Fruit fly (Drosophila melanogaster) whole organism, prepupa: ENCODE results near the gene lawc.

Experiments used
- Blimp-1 ChIP-seq: fragments of 200-800 bp; sonication (Bioruptor generic); optimal IDR thresholded peaks from 3 replicates; lab custom pipeline; 2017; ENCODE audit warnings: missing biosample characterization, missing genetic modification characterization, mild to moderate bottlenecking, moderate library complexity, missing genetic modification reagents
- CG10631 ChIP-seq: fragments of 200-800 bp; sonication (Bioruptor generic); optimal IDR thresholded peaks from 2 replicates; lab custom pipeline; 2016; ENCODE audit warnings: missing biosample characterization, missing genetic modification characterization
- CG10669 ChIP-seq: fragments of 200-800 bp; sonication (Bioruptor generic); optimal IDR thresholded peaks from 3 replicates; lab custom pipeline; 2018; ENCODE audit warnings: missing biosample characterization, mild to moderate bottlenecking, missing genetic modification characterization, moderate library complexity
- CG11294 ChIP-seq: fragments of 200-800 bp; sonication (Bioruptor generic); IDR thresholded peaks from 2 replicates; pipeline ENCODE4 v1.3.6; 2022; ENCODE audit warnings: missing biosample characterization, missing genetic modification characterization
- CG11902 ChIP-seq: fragments of 200-800 bp; sonication (Bioruptor generic); optimal IDR thresholded peaks from 3 replicates; lab custom pipeline; 2016; ENCODE audit warnings: missing biosample characterization, missing genetic modification characterization
- CG15336 ChIP-seq: fragments of 200-800 bp; sonication (Bioruptor generic); IDR thresholded peaks from 2 replicates; pipeline ENCODE4 v1.3.6; 2022; ENCODE audit warnings: missing biosample characterization, missing genetic modification characterization
- CG16779 ChIP-seq: fragments of 200-800 bp; sonication (Bioruptor generic); optimal IDR thresholded peaks from 3 replicates; lab custom pipeline; 2017; ENCODE audit warnings: missing biosample characterization, mild to moderate bottlenecking, missing genetic modification characterization
- CG3032 ChIP-seq: fragments of 200-800 bp; optimal IDR thresholded peaks from 2 replicates; lab custom pipeline; 2019; ENCODE audit warnings: missing biosample characterization, mild to moderate bottlenecking, missing genetic modification characterization, moderate library complexity
- CG31627 ChIP-seq: fragments of 200-800 bp; sonication (Bioruptor generic); optimal IDR thresholded peaks from 3 replicates; lab custom pipeline; 2016; ENCODE audit warnings: missing biosample characterization, missing genetic modification characterization
- CG32006 ChIP-seq: fragments of 200-800 bp; sonication (Bioruptor generic); optimal IDR thresholded peaks from 3 replicates; lab custom pipeline; 2017; ENCODE audit warnings: missing biosample characterization, mild to moderate bottlenecking, missing genetic modification characterization
- CG34406 ChIP-seq: fragments of 200-800 bp; sonication (Bioruptor generic); optimal IDR thresholded peaks from 3 replicates; lab custom pipeline; 2016; ENCODE audit warnings: missing biosample characterization, missing genetic modification characterization
- CG4318 ChIP-seq: fragments of 200-800 bp; sonication (Bioruptor generic); optimal IDR thresholded peaks from 3 replicates; lab custom pipeline; 2017; ENCODE audit warnings: missing biosample characterization, mild to moderate bottlenecking, missing genetic modification characterization
- CG6163 ChIP-seq: fragments of 200-800 bp; sonication (Bioruptor generic); IDR thresholded peaks from 3 replicates; pipeline ENCODE4 v1.3.6; 2022; ENCODE audit warnings: missing biosample characterization, missing genetic modification characterization
- CG6276 ChIP-seq: fragments of 200-800 bp; sonication (Bioruptor generic); optimal IDR thresholded peaks from 2 replicates; lab custom pipeline; 2017; ENCODE audit warnings: missing biosample characterization, mild to moderate bottlenecking, missing genetic modification characterization
- CG6792 ChIP-seq: fragments of 200-800 bp; sonication (Bioruptor generic); optimal IDR thresholded peaks from 3 replicates; lab custom pipeline; 2016; ENCODE audit warnings: missing biosample characterization, missing genetic modification characterization
- CG6808 ChIP-seq: fragments of 200-800 bp; sonication (Bioruptor generic); optimal IDR thresholded peaks from 3 replicates; lab custom pipeline; 2017; ENCODE audit warnings: missing biosample characterization, missing genetic modification characterization, mild to moderate bottlenecking, moderate library complexity, missing genetic modification reagents
- CG6854 ChIP-seq: fragments of 200-800 bp; sonication (Bioruptor generic); optimal IDR thresholded peaks from 2 replicates; lab custom pipeline; 2017; ENCODE audit warnings: missing biosample characterization, mild to moderate bottlenecking, missing genetic modification characterization
- CG7368 ChIP-seq: fragments of 200-800 bp; sonication (Bioruptor generic); optimal IDR thresholded peaks from 3 replicates; lab custom pipeline; 2016; ENCODE audit warnings: missing biosample characterization, missing genetic modification characterization
- CG8319 ChIP-seq: fragments of 200-800 bp; sonication (Bioruptor generic); optimal IDR thresholded peaks from 3 replicates; lab custom pipeline; 2016; ENCODE audit warnings: missing biosample characterization, missing genetic modification characterization
- CG8632 ChIP-seq: fragments of 200-800 bp; sonication (Bioruptor generic); optimal IDR thresholded peaks from 3 replicates; lab custom pipeline; 2016; ENCODE audit warnings: missing biosample characterization, missing genetic modification characterization
- CG9139 ChIP-seq: fragments of 200-800 bp; sonication (Bioruptor generic); optimal IDR thresholded peaks from 3 replicates; lab custom pipeline; 2017; ENCODE audit warnings: missing biosample characterization, mild to moderate bottlenecking, missing genetic modification characterization
- Eip75B ChIP-seq: fragments of 200-800 bp; sonication (Bioruptor generic); optimal IDR thresholded peaks from 3 replicates; lab custom pipeline; 2016; ENCODE audit warnings: missing biosample characterization, missing genetic modification characterization
- Ets21C ChIP-seq: fragments of 200-800 bp; sonication (Bioruptor generic); optimal IDR thresholded peaks from 3 replicates; lab custom pipeline; 2016; ENCODE audit warnings: missing biosample characterization, missing genetic modification characterization
- Ets96B ChIP-seq: fragments of 200-800 bp; optimal IDR thresholded peaks from 2 replicates; lab custom pipeline; 2019; ENCODE audit warnings: missing biosample characterization, mild to moderate bottlenecking, missing genetic modification characterization, moderate library complexity
- Gug ChIP-seq: fragments of 200-800 bp; sonication (Bioruptor generic); IDR thresholded peaks from 2 replicates; pipeline ENCODE4 v1.3.6; 2022; ENCODE audit warnings: missing biosample characterization, missing genetic modification characterization
- Hr38 ChIP-seq: sonication (Bioruptor generic); optimal IDR thresholded peaks from 2 replicates; lab custom pipeline; 2016; ENCODE audit warnings: missing biosample characterization, missing genetic modification characterization
- Hr39 ChIP-seq: fragments of 200-800 bp; sonication (Bioruptor generic); optimal IDR thresholded peaks from 2 replicates; lab custom pipeline; 2016; ENCODE audit warnings: missing biosample characterization, missing genetic modification characterization
- Hr4 ChIP-seq: fragments of 200-800 bp; sonication (Bioruptor generic); optimal IDR thresholded peaks from 3 replicates; lab custom pipeline; 2016; ENCODE audit warnings: missing biosample characterization, missing genetic modification characterization
- Lpt ChIP-seq: fragments of 200-800 bp; sonication (Bioruptor generic); optimal IDR thresholded peaks from 3 replicates; lab custom pipeline; 2016; ENCODE audit warnings: missing biosample characterization, missing genetic modification characterization
- Met ChIP-seq: fragments of 200-800 bp; sonication (Bioruptor generic); optimal IDR thresholded peaks from 3 replicates; lab custom pipeline; 2016; ENCODE audit warnings: missing biosample characterization, missing genetic modification characterization
- OdsH ChIP-seq: fragments of 200-800 bp; sonication (Bioruptor generic); optimal IDR thresholded peaks from 3 replicates; lab custom pipeline; 2016; ENCODE audit warnings: missing biosample characterization, missing genetic modification characterization
- Smox ChIP-seq: fragments of 200-800 bp; sonication (Bioruptor generic); optimal IDR thresholded peaks from 3 replicates; lab custom pipeline; 2016; ENCODE audit warnings: missing biosample characterization, missing genetic modification characterization
- Sox102F ChIP-seq: fragments of 200-800 bp; sonication (Bioruptor generic); optimal IDR thresholded peaks from 2 replicates; lab custom pipeline; 2016; ENCODE audit warnings: missing biosample characterization, mild to moderate bottlenecking, missing genetic modification characterization
- Sox14 ChIP-seq: fragments of 200-800 bp; sonication (Bioruptor generic); optimal IDR thresholded peaks from 3 replicates; lab custom pipeline; 2016; ENCODE audit warnings: missing biosample characterization, missing genetic modification characterization
- Sox15 ChIP-seq: fragments of 200-800 bp; sonication (Bioruptor generic); optimal IDR thresholded peaks from 3 replicates; lab custom pipeline; 2016; ENCODE audit warnings: missing biosample characterization, missing genetic modification characterization
- achi ChIP-seq: fragments of 200-800 bp; sonication (Bioruptor generic); optimal IDR thresholded peaks from 3 replicates; lab custom pipeline; 2016; ENCODE audit warnings: missing biosample characterization, missing genetic modification characterization
- acj6 ChIP-seq: fragments of 200-800 bp; sonication (Bioruptor generic); optimal IDR thresholded peaks from 3 replicates; lab custom pipeline; 2016; ENCODE audit warnings: missing biosample characterization, missing genetic modification characterization
- cyc ChIP-seq: fragments of 200-800 bp; sonication (Bioruptor generic); optimal IDR thresholded peaks from 3 replicates; lab custom pipeline; 2016; ENCODE audit warnings: missing biosample characterization, missing genetic modification characterization
- dac ChIP-seq: fragments of 200-800 bp; sonication (Bioruptor generic); optimal IDR thresholded peaks from 2 replicates; lab custom pipeline; 2017; ENCODE audit warnings: missing biosample characterization, mild to moderate bottlenecking, missing genetic modification characterization
- dsx ChIP-seq: fragments of 200-800 bp; optimal IDR thresholded peaks from 3 replicates; lab custom pipeline; 2019; ENCODE audit warnings: missing biosample characterization, mild to moderate bottlenecking, missing genetic modification characterization, moderate library complexity; ENCODE audit not compliant: poor library complexity, severe bottlenecking
- eg ChIP-seq: fragments of 200-800 bp; sonication (Bioruptor generic); IDR thresholded peaks from 3 replicates; pipeline ENCODE4 v1.3.6; 2022; ENCODE audit warnings: missing biosample characterization, missing genetic modification characterization
- fd59A ChIP-seq: fragments of 200-800 bp; sonication (Bioruptor generic); optimal IDR thresholded peaks from 2 replicates; lab custom pipeline; 2017; ENCODE audit warnings: missing biosample characterization, mild to moderate bottlenecking, missing genetic modification characterization, missing genetic modification reagents
- fkh ChIP-seq: fragments of 200-800 bp; sonication (Bioruptor generic); optimal IDR thresholded peaks from 3 replicates; lab custom pipeline; 2017; ENCODE audit warnings: missing biosample characterization, mild to moderate bottlenecking, missing genetic modification characterization, moderate library complexity
- lz ChIP-seq: fragments of 200-800 bp; sonication (Bioruptor generic); optimal IDR thresholded peaks from 3 replicates; lab custom pipeline; 2016; ENCODE audit warnings: missing biosample characterization, missing genetic modification characterization
- net ChIP-seq: fragments of 200-800 bp; sonication (Bioruptor generic); optimal IDR thresholded peaks from 3 replicates; lab custom pipeline; 2016; ENCODE audit warnings: missing biosample characterization, missing genetic modification characterization
- pdm3 ChIP-seq: fragments of 200-800 bp; sonication (Bioruptor generic); optimal IDR thresholded peaks from 3 replicates; lab custom pipeline; 2016; ENCODE audit warnings: missing biosample characterization, missing genetic modification characterization
- salr ChIP-seq, 2 experiments: fragments of 200-800 bp; sonication (Bioruptor generic); optimal IDR thresholded peaks; 3 replicates each; lab custom pipeline; 2016 to 2018; ENCODE audit warnings: missing biosample characterization in 2 of 2, missing genetic modification characterization in 2 of 2, mild to moderate bottlenecking in 1 of 2
- svp ChIP-seq: fragments of 200-800 bp; sonication (Bioruptor generic); peaks from one replicate; lab custom pipeline; 2016; ENCODE audit warnings: missing biosample characterization, missing genetic modification characterization
- vri ChIP-seq: fragments of 200-800 bp; sonication (Bioruptor generic); optimal IDR thresholded peaks from 3 replicates; lab custom pipeline; 2016; ENCODE audit warnings: missing biosample characterization, mild to moderate bottlenecking, missing genetic modification characterization

The lawc gene

DNA sequence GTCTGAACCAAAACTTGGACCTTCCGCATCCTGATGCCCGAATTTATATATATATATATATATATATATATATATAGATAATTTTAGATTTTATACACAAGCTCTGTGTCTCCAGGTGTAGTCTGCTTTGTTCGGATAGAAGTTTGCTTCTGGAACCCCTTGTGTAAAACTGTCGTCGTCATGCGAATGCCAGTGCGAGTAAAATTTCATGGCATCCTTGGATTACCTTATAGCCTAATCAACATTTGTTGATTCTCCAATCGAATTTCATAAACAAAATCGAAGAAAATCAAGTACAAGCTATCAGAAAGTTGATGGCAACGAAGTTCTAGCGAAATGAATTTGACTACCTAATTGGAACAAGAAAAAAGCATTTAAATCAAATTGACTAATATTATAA lies 46.1 kb upstream of the lawc start, which contains the start of gene CG32713:
CG32713 (minus strand) TSS at position 101 of the 400 bp plus-strand sequence.
- TF ChIP-seq CG31627 (GFP tag; lab: Kevin White, UChicago) = no peak
- no peak for TF ChIP-seq CG11294 (GFP tag; lab: Robert Waterston, UW)
- no peak for TF ChIP-seq acj6
- TF ChIP-seq, all 60 proteins: peak for 0

DNA sequence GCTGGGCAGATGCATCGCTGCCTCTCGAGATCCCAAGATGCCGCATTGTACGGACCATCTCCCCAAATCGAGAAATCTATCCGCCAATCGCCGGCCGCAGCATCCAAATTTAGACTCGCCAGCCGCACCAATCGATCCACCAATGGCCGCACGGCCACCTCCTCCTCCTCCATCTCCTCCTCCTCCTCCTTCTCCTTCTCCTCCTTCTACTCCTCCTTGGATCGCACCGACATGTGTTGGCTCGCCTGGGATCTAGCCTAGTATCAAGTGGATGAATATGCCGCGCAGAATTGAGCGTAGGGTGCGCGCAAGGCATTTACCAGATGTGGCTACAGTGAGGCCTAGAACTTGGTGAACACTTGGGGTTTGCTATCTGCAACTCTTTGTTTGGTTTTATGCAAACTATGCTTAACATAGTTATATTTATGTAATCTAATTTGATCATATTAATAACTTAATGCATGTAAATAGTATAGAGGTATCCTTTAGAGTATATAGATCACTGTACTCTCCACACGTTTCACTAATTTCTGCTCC lies 43.6 kb upstream of the lawc start, which contains the start of gene org-1:
org-1 (minus strand) TSS at position 51 of the 537 bp plus-strand sequence.
- TF ChIP-seq net = peak; percentile 87
- TF ChIP-seq CG16779 (tag; lab: Kevin White, UChicago) = peak; percentile 73
- TF ChIP-seq Hr39 (GFP tag; lab: Kevin White, UChicago) = peak; percentile 60
- TF ChIP-seq CG11294 (GFP tag; lab: Robert Waterston, UW) = peak; percentile 89
- TF ChIP-seq Eip75B (GFP tag; lab: Kevin White, UChicago) = peak; percentile 88
- TF ChIP-seq Sox14 (GFP tag; lab: Kevin White, UChicago) = peak; percentile 84
- TF ChIP-seq CG11902 (GFP tag; lab: Kevin White, UChicago) = peak; percentile 80
- peak; percentile 89 for TF ChIP-seq OdsH (GFP tag; lab: Kevin White, UChicago)
- TF ChIP-seq pdm3 (GFP tag; lab: Kevin White, UChicago) = peak; percentile 90
- TF ChIP-seq fkh = peak; percentile 68
- peak; percentile 36 for TF ChIP-seq Blimp-1 (GFP tag; lab: Kevin White, UChicago)
- peak; percentile 96 for TF ChIP-seq eg (GFP tag; lab: Robert Waterston, UW)
- TF ChIP-seq cyc (GFP tag; lab: Kevin White, UChicago) = peak; percentile 75
- TF ChIP-seq CG32006 (GFP tag; lab: Kevin White, UChicago) = peak; percentile 90
- TF ChIP-seq dsx (GFP tag; lab: Kevin White, UChicago) = peak; percentile 90
- TF ChIP-seq Sox15 (GFP tag; lab: Kevin White, UChicago) = peak; percentile 79
- TF ChIP-seq Smox (GFP tag; lab: Kevin White, UChicago) = peak; percentile 59
- TF ChIP-seq Gug (GFP tag; lab: Robert Waterston, UW) = peak; percentile 92
- TF ChIP-seq CG3032 = peak; percentile 93
- TF ChIP-seq CG10669 (GFP tag; lab: Kevin White, UChicago) = peak; percentile 91
- peak; percentile 74 for TF ChIP-seq CG34406 (GFP tag; lab: Kevin White, UChicago)
- peak; percentile 89 for TF ChIP-seq achi (GFP tag; lab: Kevin White, UChicago)
- peak; percentile 91 for TF ChIP-seq CG6808 (GFP tag; lab: Kevin White, UChicago)
- peak; percentile 22 for TF ChIP-seq Hr38 (GFP tag; lab: Kevin White, UChicago)
- peak; percentile 69 for TF ChIP-seq lz
- peak; percentile 83 for TF ChIP-seq CG8632 (GFP tag; lab: Kevin White, UChicago)
- peak; percentile 89 for TF ChIP-seq Hr4 (GFP tag; lab: Kevin White, UChicago)
- peak; percentile 85 for TF ChIP-seq CG6792 (GFP tag; lab: Kevin White, UChicago)
- peak; percentile 90 for TF ChIP-seq acj6
- peak; percentile 78 for TF ChIP-seq CG8319
- peak; percentile 91 for TF ChIP-seq CG10631
- peak; percentile 81 for TF ChIP-seq Lpt (GFP tag; lab: Kevin White, UChicago)
- TF ChIP-seq CG6276 (GFP tag; lab: Kevin White, UChicago) = peak; percentile 86
- peak; percentile 88 for TF ChIP-seq svp (GFP tag; lab: Kevin White, UChicago)
- TF ChIP-seq CG6163 (GFP tag; lab: Robert Waterston, UW) = peak; percentile 97
- TF ChIP-seq dac (GFP tag; lab: Kevin White, UChicago) = peak; percentile 71
- TF ChIP-seq CG7368 (GFP tag; lab: Kevin White, UChicago) = peak; percentile 84
- peak; percentile 47 for TF ChIP-seq Sox102F (GFP tag; lab: Kevin White, UChicago)
- peak; percentile 93 for TF ChIP-seq Ets96B (tag; lab: Kevin White, UChicago)
- TF ChIP-seq salr (GFP tag; optimal IDR thresholded peaks at IDR 0.05; lab: Kevin White, UChicago) = peak; percentile 72 to 87
- TF ChIP-seq CG9139 (GFP tag; lab: Kevin White, UChicago) = peak; percentile 86
- peak; percentile 1 for TF ChIP-seq CG6854 (GFP tag; lab: Kevin White, UChicago)
- peak; percentile 15 for TF ChIP-seq vri (GFP tag; lab: Kevin White, UChicago)
- peak; percentile 96 for TF ChIP-seq CG15336 (GFP tag; lab: Robert Waterston, UW)
- TF ChIP-seq fd59A (GFP tag; lab: Kevin White, UChicago) = peak; percentile 92
- TF ChIP-seq Ets21C (GFP tag; lab: Kevin White, UChicago) = peak; percentile 49
- peak; percentile 79 for TF ChIP-seq CG4318 (GFP tag; lab: Kevin White, UChicago)
- peak; percentile 77 for TF ChIP-seq Met (GFP tag; lab: Kevin White, UChicago)
